Fruit fly (Drosophila melanogaster) whole organism, embryonic: Measurements from ENCODE around the gene CG33939.

Source experiments
- Aef1 ChIP-seq: fragments of 200-800 bp; sonication (Bioruptor generic); IDR thresholded peaks from 3 replicates; pipeline ENCODE4 v1.3.6; 2022; ENCODE audit warnings: missing biosample characterization, missing genetic modification characterization
- Atf3 ChIP-seq: fragments of 200-800 bp; sonication (Bioruptor generic); optimal IDR thresholded peaks from 3 replicates; lab custom pipeline; 2016; ENCODE audit warnings: missing biosample characterization, missing genetic modification characterization
- Bgb ChIP-seq: fragments of 200-800 bp; sonication (Bioruptor generic); IDR thresholded peaks from 2 replicates; pipeline ENCODE4 v1.3.6; 2022; ENCODE audit warnings: missing biosample characterization, missing genetic modification characterization; ENCODE audit not compliant: partially characterized antibody
- Blimp-1 ChIP-seq: fragments of 200-800 bp; sonication (Bioruptor generic); optimal IDR thresholded peaks from 3 replicates; lab custom pipeline; 2018; ENCODE audit warnings: missing biosample characterization, missing genetic modification characterization, mild to moderate bottlenecking, moderate library complexity, missing genetic modification reagents
- BtbVII ChIP-seq: fragments of 200-800 bp; sonication (Bioruptor generic); optimal IDR thresholded peaks from 3 replicates; lab custom pipeline; 2017; ENCODE audit warnings: missing biosample characterization, mild to moderate bottlenecking, missing genetic modification characterization
- Bteb2 ChIP-seq: fragments of 200-800 bp; sonication (Bioruptor generic); optimal IDR thresholded peaks from 2 replicates; lab custom pipeline; 2016; ENCODE audit warnings: missing biosample characterization, missing genetic modification characterization
- CG10462 ChIP-seq: fragments of 200-800 bp; sonication (Bioruptor generic); optimal IDR thresholded peaks from 2 replicates; lab custom pipeline; 2016; ENCODE audit warnings: missing biosample characterization, missing genetic modification characterization
- CG10543 ChIP-seq: fragments of 200-800 bp; sonication (Bioruptor generic); optimal IDR thresholded peaks from 3 replicates; lab custom pipeline; 2017; ENCODE audit warnings: missing biosample characterization, mild to moderate bottlenecking, missing genetic modification characterization, moderate library complexity
- CG12744 ChIP-seq: fragments of 200-800 bp; sonication (Bioruptor generic); optimal IDR thresholded peaks from 2 replicates; lab custom pipeline; 2016; ENCODE audit warnings: missing biosample characterization, missing genetic modification characterization
- CG13287 ChIP-seq: fragments of 200-800 bp; sonication (Bioruptor generic); IDR thresholded peaks from 2 replicates; pipeline ENCODE4 v1.3.6; 2022; ENCODE audit warnings: missing biosample characterization, missing genetic modification characterization; ENCODE audit not compliant: partially characterized antibody
- CG13296 ChIP-seq: fragments of 200-800 bp; sonication (Bioruptor generic); optimal IDR thresholded peaks from 3 replicates; lab custom pipeline; 2018; ENCODE audit warnings: missing biosample characterization, mild to moderate bottlenecking, missing genetic modification characterization
- CG15269 ChIP-seq: fragments of 200-800 bp; sonication (Bioruptor generic); optimal IDR thresholded peaks from 2 replicates; lab custom pipeline; 2018; ENCODE audit warnings: missing biosample characterization, mild to moderate bottlenecking, missing genetic modification characterization, moderate library complexity
- CG17912 ChIP-seq: fragments of 200-800 bp; sonication (Bioruptor generic); optimal IDR thresholded peaks from 2 replicates; lab custom pipeline; 2018; ENCODE audit warnings: missing biosample characterization, mild to moderate bottlenecking, missing genetic modification characterization
- CG18011 ChIP-seq: fragments of 200-800 bp; sonication (Bioruptor generic); optimal IDR thresholded peaks from 2 replicates; lab custom pipeline; 2017; ENCODE audit warnings: missing biosample characterization, missing genetic modification characterization, mild to moderate bottlenecking, moderate library complexity, missing genotype
- CG2202 ChIP-seq: fragments of 200-800 bp; sonication (Bioruptor generic); optimal IDR thresholded peaks from 2 replicates; lab custom pipeline; 2018; ENCODE audit warnings: missing biosample characterization, mild to moderate bottlenecking, missing genetic modification characterization
- CG3163 ChIP-seq: fragments of 200-800 bp; sonication (Bioruptor generic); optimal IDR thresholded peaks from 3 replicates; lab custom pipeline; 2016; ENCODE audit warnings: missing biosample characterization, missing genetic modification characterization
- CG33213 ChIP-seq: fragments of 200-800 bp; sonication (Bioruptor generic); optimal IDR thresholded peaks from 3 replicates; lab custom pipeline; 2016; ENCODE audit warnings: missing biosample characterization, missing genetic modification characterization
- CG4360 ChIP-seq: fragments of 200-800 bp; sonication (Bioruptor generic); IDR thresholded peaks from 2 replicates; pipeline ENCODE4 v1.3.6; 2022; ENCODE audit warnings: missing biosample characterization, missing genetic modification characterization
- CG4404 ChIP-seq: fragments of 200-800 bp; sonication (Bioruptor generic); IDR thresholded peaks from 2 replicates; pipeline ENCODE4 v1.3.6; 2022; ENCODE audit warnings: missing biosample characterization, missing genetic modification characterization
- CG4617 ChIP-seq: fragments of 200-800 bp; sonication (Bioruptor generic); optimal IDR thresholded peaks from 3 replicates; lab custom pipeline; 2016; ENCODE audit warnings: missing biosample characterization, missing genetic modification characterization, borderline replicate concordance
- CG4854 ChIP-seq: fragments of 200-800 bp; sonication (Bioruptor generic); optimal IDR thresholded peaks from 2 replicates; lab custom pipeline; 2016; ENCODE audit warnings: missing biosample characterization, missing genetic modification characterization, inconsistent platforms
- CG6791 ChIP-seq: fragments of 200-800 bp; sonication (Bioruptor generic); IDR thresholded peaks from 3 replicates; pipeline ENCODE4 v1.3.6; 2022; ENCODE audit warnings: missing biosample characterization, missing genetic modification characterization; ENCODE audit not compliant: partially characterized antibody
- CG7963 ChIP-seq: fragments of 200-800 bp; sonication (Bioruptor generic); IDR thresholded peaks from 3 replicates; pipeline ENCODE4 v1.3.6; 2022; ENCODE audit warnings: missing biosample characterization, missing genetic modification characterization; ENCODE audit not compliant: partially characterized antibody
- CG8944 ChIP-seq: fragments of 200-800 bp; sonication (Bioruptor generic); optimal IDR thresholded peaks from 3 replicates; lab custom pipeline; 2016; ENCODE audit warnings: missing biosample characterization, missing genetic modification characterization
- D19B ChIP-seq: fragments of 200-800 bp; sonication (Bioruptor generic); optimal IDR thresholded peaks from 2 replicates; lab custom pipeline; 2017; ENCODE audit warnings: missing biosample characterization, mild to moderate bottlenecking, missing genetic modification characterization
- Dbx ChIP-seq: fragments of 200-800 bp; sonication (Bioruptor generic); IDR thresholded peaks from 3 replicates; pipeline ENCODE4 v1.3.6; 2022; ENCODE audit warnings: missing biosample characterization, missing genetic modification characterization
- Fer3 ChIP-seq: fragments of 200-800 bp; sonication (Bioruptor generic); optimal IDR thresholded peaks from 2 replicates; lab custom pipeline; 2018; ENCODE audit warnings: missing biosample characterization, mild to moderate bottlenecking, missing genetic modification characterization, moderate library complexity
- HLH54F ChIP-seq: fragments of 200-800 bp; sonication (Bioruptor generic); optimal IDR thresholded peaks from 3 replicates; lab custom pipeline; 2016; ENCODE audit warnings: missing biosample characterization, missing genetic modification characterization
- Hr51 ChIP-seq, 2 experiments: fragments of 200-800 bp; sonication (Bioruptor generic); optimal IDR thresholded peaks; 2 replicates in 1 of 2; 3 replicates in 1 of 2; lab custom pipeline; 2016 to 2018; ENCODE audit warnings: missing biosample characterization in 2 of 2, missing genetic modification characterization in 2 of 2, mild to moderate bottlenecking in 1 of 2, moderate library complexity in 1 of 2
- Kr ChIP-seq: fragments of 200-800 bp; sonication (Bioruptor generic); optimal IDR thresholded peaks from 2 replicates; lab custom pipeline; 2017; ENCODE audit warnings: missing biosample characterization, mild to moderate bottlenecking, missing genetic modification characterization
- NfI ChIP-seq: fragments of 200-800 bp; sonication (Bioruptor generic); optimal IDR thresholded peaks from 3 replicates; lab custom pipeline; 2018; ENCODE audit warnings: missing biosample characterization, mild to moderate bottlenecking, missing genetic modification characterization, moderate library complexity
- Ravus ChIP-seq: fragments of 200-800 bp; sonication (Bioruptor generic); IDR thresholded peaks from 2 replicates; pipeline ENCODE4 v1.3.6; 2022; ENCODE audit warnings: missing biosample characterization, missing genetic modification characterization
- Rfx ChIP-seq: fragments of 200-800 bp; sonication (Bioruptor generic); IDR thresholded peaks from 2 replicates; pipeline ENCODE4 v1.3.6; 2022; ENCODE audit warnings: missing biosample characterization, missing genetic modification characterization
- aop ChIP-seq: fragments of 200-800 bp; sonication (Bioruptor generic); IDR thresholded peaks from 2 replicates; pipeline ENCODE4 v1.3.6; 2022; ENCODE audit warnings: missing biosample characterization, missing genetic modification characterization
- emc ChIP-seq: fragments of 200-800 bp; sonication (Bioruptor generic); optimal IDR thresholded peaks from 2 replicates; lab custom pipeline; 2016; ENCODE audit warnings: missing biosample characterization, missing genetic modification characterization
- fd96Cb ChIP-seq: fragments of 200-800 bp; sonication (Bioruptor generic); optimal IDR thresholded peaks from 2 replicates; lab custom pipeline; 2018; ENCODE audit warnings: missing biosample characterization, mild to moderate bottlenecking, missing genetic modification characterization, moderate library complexity
- ftz-f1 ChIP-seq: fragments of 200-800 bp; sonication (Bioruptor generic); optimal IDR thresholded peaks from 2 replicates; lab custom pipeline; 2016; ENCODE audit warnings: missing biosample characterization, missing genetic modification characterization
- gcm ChIP-seq: fragments of 200-800 bp; sonication (Bioruptor generic); optimal IDR thresholded peaks from 2 replicates; lab custom pipeline; 2019; ENCODE audit warnings: missing biosample characterization, mild to moderate bottlenecking, missing genetic modification characterization, moderate library complexity
- grn ChIP-seq: fragments of 200-800 bp; sonication (Bioruptor generic); optimal IDR thresholded peaks from 3 replicates; lab custom pipeline; 2017; ENCODE audit warnings: missing biosample characterization, missing genetic modification characterization
- gsb ChIP-seq: fragments of 200-800 bp; sonication (Bioruptor generic); IDR thresholded peaks from 2 replicates; pipeline ENCODE4 v1.3.6; 2022; ENCODE audit warnings: missing biosample characterization, missing genetic modification characterization
- lola ChIP-seq, 3 experiments: fragments of >200 bp in 2 of 3; fragments of 200-800 bp in 1 of 3; sonication (Bioruptor generic) in 1 of 3; optimal IDR thresholded peaks; 2 replicates each; lab custom pipeline; 2017 to 2019; ENCODE audit warnings: missing biosample characterization in 3 of 3, missing genetic modification characterization in 3 of 3, mild to moderate bottlenecking in 1 of 3, moderate library complexity in 1 of 3
- org-1 ChIP-seq: fragments of 200-800 bp; sonication (Bioruptor generic); optimal IDR thresholded peaks from 2 replicates; lab custom pipeline; 2017; ENCODE audit warnings: missing biosample characterization, missing genetic modification characterization
- otp ChIP-seq: fragments of 200-800 bp; sonication (Bioruptor generic); IDR thresholded peaks from 3 replicates; pipeline ENCODE4, ENCODE4 v1.3.6; 2022; ENCODE audit warnings: missing biosample characterization, missing genetic modification characterization
- phol ChIP-seq: fragments of 200-800 bp; sonication (Bioruptor generic); optimal IDR thresholded peaks from 3 replicates; lab custom pipeline; 2018; ENCODE audit warnings: missing biosample characterization, mild to moderate bottlenecking, missing genetic modification characterization, moderate library complexity
- pnt ChIP-seq: fragments of 200-800 bp; sonication (Bioruptor generic); optimal IDR thresholded peaks from 3 replicates; lab custom pipeline; 2016; ENCODE audit warnings: missing biosample characterization, missing genetic modification characterization
- ro ChIP-seq: fragments of 200-800 bp; sonication (Bioruptor generic); IDR thresholded peaks from 2 replicates; pipeline ENCODE4 v1.3.6; 2022; ENCODE audit warnings: missing biosample characterization, missing genetic modification characterization
- sisA ChIP-seq: fragments of 200-800 bp; sonication (Bioruptor generic); IDR thresholded peaks from 2 replicates; pipeline ENCODE4 v1.3.6; 2022; ENCODE audit warnings: missing biosample characterization, missing genetic modification characterization
- sr ChIP-seq: fragments of 200-800 bp; sonication (Bioruptor generic); IDR thresholded peaks from 3 replicates; pipeline ENCODE4 v1.3.6; 2022; ENCODE audit warnings: missing biosample characterization, missing genetic modification characterization
- wor ChIP-seq: fragments of 200-800 bp; sonication (Bioruptor generic); IDR thresholded peaks from 2 replicates; pipeline ENCODE4 v1.3.6; 2022; ENCODE audit warnings: missing biosample characterization, missing genetic modification characterization

The CG33939 gene

dm6 chrX:19155922-19156437 lies 18.7 kb downstream of the CG33939 start (continued):
- peak; percentile 46; the same call in 2 of the 3 replicates for TF ChIP-seq Aef1 (GFP tag; lab: Robert Waterston, UW)
- TF ChIP-seq CG33213 (GFP tag; lab: Kevin White, UChicago), result peak; percentile 5
- TF ChIP-seq gcm (GFP tag; lab: Kevin White, UChicago), result peak; percentile 85
- peak; percentile 60 for TF ChIP-seq CG13296 (GFP tag; lab: Kevin White, UChicago)
- peak; percentile 85 for TF ChIP-seq Dbx (GFP tag; lab: Robert Waterston, UW)
- TF ChIP-seq pnt (GFP tag; lab: Kevin White, UChicago), result peak; percentile 23
- TF ChIP-seq CG4360 (GFP tag; lab: Robert Waterston, UW), result peak; percentile 59; the same call in 1 of the 2 replicates
- TF ChIP-seq CG4617 (GFP tag; lab: Kevin White, UChicago), result peak; percentile 26
- no peak; the same call in 1 of the 2 replicates for TF ChIP-seq Ravus (GFP tag; lab: Robert Waterston, UW)
- TF ChIP-seq CG2202 (tag; lab: Kevin White, UChicago), result peak; percentile 90
- peak; percentile 68 for TF ChIP-seq org-1 (GFP tag; lab: Kevin White, UChicago)
- peak; percentile 74 for TF ChIP-seq CG10462
- TF ChIP-seq CG17912 (GFP tag; lab: Kevin White, UChicago), result no peak
- peak; percentile 53 for TF ChIP-seq BtbVII (GFP tag; lab: Kevin White, UChicago)
- peak; percentile 24 for TF ChIP-seq CG4854 (GFP tag; lab: Kevin White, UChicago)
- TF ChIP-seq HLH54F (GFP tag; lab: Kevin White, UChicago), result no peak
- TF ChIP-seq Blimp-1 (GFP tag; lab: Kevin White, UChicago), result peak; percentile 95
- 0 out of 2 replicates have a peak, but pooled peaks have one; percentile 29 for TF ChIP-seq wor (GFP tag; lab: Robert Waterston, UW)
- no peak for TF ChIP-seq CG7963 (GFP tag; lab: Robert Waterston, UW)
- TF ChIP-seq Bteb2 (GFP tag; lab: Kevin White, UChicago), result no peak
- TF ChIP-seq CG15269 (tag; lab: Kevin White, UChicago), result peak; percentile 60
- TF ChIP-seq gsb (GFP tag; lab: Robert Waterston, UW), result peak; percentile 54; the same call in 1 of the 2 replicates
- TF ChIP-seq Atf3 (GFP tag; lab: Kevin White, UChicago), result no peak
- TF ChIP-seq Hr51 (GFP tag; optimal IDR thresholded peaks at IDR 0.05; lab: Kevin White, UChicago), result peak; percentile 59 to 64
- no peak for TF ChIP-seq CG18011
- peak; percentile 92 for TF ChIP-seq CG4404 (GFP tag; lab: Robert Waterston, UW)
- TF ChIP-seq sisA, result peak; percentile 69
- no peak for TF ChIP-seq emc (GFP tag; lab: Kevin White, UChicago)
- TF ChIP-seq CG10543 (GFP tag; lab: Kevin White, UChicago), result no peak
- TF ChIP-seq Rfx (GFP tag; lab: Robert Waterston, UW), result peak; percentile 87
- TF ChIP-seq Fer3 (tag; lab: Kevin White, UChicago), result peak; percentile 77
- TF ChIP-seq phol (tag; lab: Kevin White, UChicago), result peak; percentile 87
- peak; percentile 81 for TF ChIP-seq fd96Cb (tag; lab: Kevin White, UChicago)
- TF ChIP-seq sr (GFP tag; lab: Robert Waterston, UW), result no peak; the same call in 2 of the 3 replicates
- peak; percentile 15 for TF ChIP-seq CG8944
- peak; percentile 57 for TF ChIP-seq ro (GFP tag; lab: Robert Waterston, UW)
- peak; percentile 88 for TF ChIP-seq grn (GFP tag; lab: Kevin White, UChicago)
- no peak for TF ChIP-seq ftz-f1 (GFP tag; lab: Kevin White, UChicago)
- TF ChIP-seq CG3163 (GFP tag; lab: Kevin White, UChicago), result no peak
- peak; percentile 87 for TF ChIP-seq otp
- TF ChIP-seq aop, result no peak
- no peak for TF ChIP-seq Bgb (GFP tag; lab: Robert Waterston, UW)
- TF ChIP-seq CG12744 (GFP tag; lab: Kevin White, UChicago), result no peak
- TF ChIP-seq lola (GFP tag; optimal IDR thresholded peaks at IDR 0.05; lab: Kevin White, UChicago), result peak in 1 of 3 experiments; percentile 96
- peak; percentile 40; the same call in 2 of the 3 replicates for TF ChIP-seq CG6791 (GFP tag; lab: Robert Waterston, UW)
- peak; percentile 65 for TF ChIP-seq NfI (GFP tag; lab: Kevin White, UChicago)
- TF ChIP-seq Kr (GFP tag; lab: Kevin White, UChicago), result no peak
- peak; percentile 47 for TF ChIP-seq D19B
- TF ChIP-seq CG13287, result no peak
